Worm (Caenorhabditis elegans) whole organism, L1 larva: ENCODE measurements around the gene F02H6.6.
A peak's percentile ranks its signal among the peaks of the same experiment; 100 is the strongest.

Experiments used
- C16A3.4 ChIP-seq: fragments of 150-350 bp; optimal IDR thresholded peaks from 2 replicates; lab custom pipeline; 2014; ENCODE audit warnings: missing biosample characterization, missing genetic modification characterization
- C34B4.2 ChIP-seq: sonication (generic microtip); optimal IDR thresholded peaks from 2 replicates; lab custom pipeline; 2017; ENCODE audit warnings: mild to moderate bottlenecking, missing genetic modification characterization, missing compliant biosample characterization
- ama-1 ChIP-seq: fragments of 150-350 bp; optimal IDR thresholded peaks from 2 replicates; lab custom pipeline; 2014
- ceh-63 ChIP-seq: fragments of 200-800 bp; sonication (Bioruptor generic); optimal IDR thresholded peaks from 2 replicates; lab custom pipeline; 2018; ENCODE audit warnings: mild to moderate bottlenecking, missing genetic modification characterization, missing compliant biosample characterization
- ceh-82 ChIP-seq, 3 experiments: fragments of 150-350 bp in 1 of 3; sonication (generic microtip) in 2 of 3; optimal IDR thresholded peaks; 2 replicates each; lab custom pipeline; 2014 to 2017; ENCODE audit warnings: missing biosample characterization in 3 of 3, missing genetic modification characterization in 3 of 3
- ceh-88 ChIP-seq: fragments of 200-800 bp; sonication (Bioruptor generic); IDR thresholded peaks from 2 replicates; pipeline ENCODE4 v1.3.6; 2022; ENCODE audit warnings: missing genetic modification characterization, missing compliant biosample characterization
- ceh-90 ChIP-seq: sonication (generic microtip); optimal IDR thresholded peaks from 2 replicates; lab custom pipeline; 2016; ENCODE audit warnings: missing genetic modification characterization, missing compliant biosample characterization
- dpl-1 ChIP-seq, 3 experiments: fragments of 150-350 bp in 2 of 3; sonication (generic microtip) in 1 of 3; optimal IDR thresholded peaks; 2 replicates each; lab custom pipeline; 2014 to 2017; ENCODE audit warnings: missing biosample characterization in 3 of 3, missing genetic modification characterization in 3 of 3, missing genetic modification reagents in 3 of 3
- efl-1 ChIP-seq, 4 experiments: fragments of 150-350 bp; optimal IDR thresholded peaks in 3 of 4; peaks in 1 of 4; 1 replicate in 1 of 4; 2 replicates in 3 of 4; lab custom pipeline; 2014; ENCODE audit warnings: missing biosample characterization in 2 of 4, missing genetic modification characterization in 2 of 4, missing genetic modification reagents in 2 of 4
- efl-3 ChIP-seq: fragments of 200-800 bp; sonication (Bioruptor generic); optimal IDR thresholded peaks from 2 replicates; lab custom pipeline; 2018; ENCODE audit warnings: mild to moderate bottlenecking, missing genetic modification characterization, missing compliant biosample characterization
- egl-13 ChIP-seq: sonication (generic microtip); optimal IDR thresholded peaks from 2 replicates; lab custom pipeline; 2016; ENCODE audit warnings: missing genotype, missing genetic modification reagents, missing genetic modification characterization, missing compliant biosample characterization
- elt-3 ChIP-seq, 6 experiments: fragments of 150-350 bp in 1 of 6; sonication (generic microtip); optimal IDR thresholded peaks; 2 replicates each; lab custom pipeline; 2017 to 2018; ENCODE audit warnings: missing biosample characterization in 6 of 6, missing genetic modification characterization in 6 of 6, inconsistent platforms in 1 of 6
- ets-5 ChIP-seq: fragments of 200-800 bp; sonication (Bioruptor generic); IDR thresholded peaks from 2 replicates; pipeline ENCODE4 v1.3.6; 2022; ENCODE audit warnings: missing genetic modification characterization, missing compliant biosample characterization
- fkh-4 ChIP-seq: sonication (generic microtip); optimal IDR thresholded peaks from 2 replicates; lab custom pipeline; 2016; ENCODE audit warnings: missing compliant biosample characterization, missing genetic modification characterization, borderline replicate concordance
- fos-1 ChIP-seq: fragments of 150-350 bp; optimal IDR thresholded peaks from 2 replicates; lab custom pipeline; 2014; ENCODE audit warnings: missing biosample characterization, missing genetic modification characterization
- hlh-17 ChIP-seq: fragments of 200-800 bp; sonication (Bioruptor generic); optimal IDR thresholded peaks from 2 replicates; lab custom pipeline; 2018; ENCODE audit warnings: missing genetic modification characterization, mild to moderate bottlenecking, missing compliant biosample characterization, moderate library complexity, borderline replicate concordance
- hlh-4 ChIP-seq: sonication (generic microtip); optimal IDR thresholded peaks from 2 replicates; lab custom pipeline; 2016; ENCODE audit warnings: mild to moderate bottlenecking, missing genetic modification characterization, missing compliant biosample characterization
- hpl-2 ChIP-seq: fragments of 150-350 bp; optimal IDR thresholded peaks from 2 replicates; lab custom pipeline; 2014; ENCODE audit warnings: missing biosample characterization, missing genetic modification reagents, missing genetic modification characterization
- isw-1 ChIP-seq: fragments of 200-800 bp; sonication (Bioruptor generic); IDR thresholded peaks from 2 replicates; pipeline ENCODE4 v1.3.6; 2022; ENCODE audit warnings: missing genetic modification characterization, missing compliant biosample characterization
- lin-13 ChIP-seq: fragments of 150-350 bp; optimal IDR thresholded peaks from 2 replicates; lab custom pipeline; 2014; ENCODE audit warnings: missing biosample characterization, missing genetic modification reagents, missing genetic modification characterization
- lin-14 ChIP-seq: fragments of 200-800 bp; sonication (Bioruptor generic); optimal IDR thresholded peaks from 2 replicates; lab custom pipeline; 2018; ENCODE audit warnings: mild to moderate bottlenecking, missing genetic modification characterization, moderate library complexity, missing compliant biosample characterization
- lin-15B ChIP-seq: fragments of 150-350 bp; sonication (generic microtip); optimal IDR thresholded peaks from 3 replicates; lab custom pipeline; 2014; ENCODE audit warnings: missing biosample characterization, missing genetic modification characterization
- lin-35 ChIP-seq, 2 experiments: fragments of 150-350 bp; optimal IDR thresholded peaks; 2 replicates each; lab custom pipeline; 2014; ENCODE audit warnings: missing biosample characterization in 2 of 2, missing genetic modification characterization in 2 of 2, missing genetic modification reagents in 2 of 2
- mab-9 ChIP-seq: fragments of 200-800 bp; sonication (Bioruptor generic); IDR thresholded peaks from 2 replicates; pipeline ENCODE4 v1.3.6; 2022; ENCODE audit warnings: missing genetic modification reagents, missing genetic modification characterization, missing compliant biosample characterization
- mdl-1 ChIP-seq, 2 experiments: fragments of 150-350 bp; optimal IDR thresholded peaks; 2 replicates each; lab custom pipeline; 2014 to 2017; ENCODE audit warnings: missing biosample characterization in 2 of 2, missing genetic modification characterization in 2 of 2, inconsistent platforms in 1 of 2
- mef-2 ChIP-seq: fragments of 150-350 bp; optimal IDR thresholded peaks from 2 replicates; lab custom pipeline; 2014; ENCODE audit warnings: missing biosample characterization, missing genetic modification characterization
- mep-1 ChIP-seq: fragments of 150-350 bp; optimal IDR thresholded peaks from 2 replicates; lab custom pipeline; 2014; ENCODE audit warnings: missing biosample characterization, missing genetic modification characterization
- nhr-11 ChIP-seq: fragments of 150-350 bp; optimal IDR thresholded peaks from 2 replicates; lab custom pipeline; 2014; ENCODE audit warnings: missing biosample characterization, missing genetic modification characterization
- nhr-19 ChIP-seq: fragments of 200-800 bp; sonication (Bioruptor generic); conservative IDR thresholded peaks from 2 replicates; pipeline ENCODE4 v1.3.6; 2022; ENCODE audit warnings: missing genetic modification characterization, missing compliant biosample characterization
- nhr-20 ChIP-seq: sonication (generic microtip); optimal IDR thresholded peaks from 2 replicates; lab custom pipeline; 2016; ENCODE audit warnings: mild to moderate bottlenecking, missing genetic modification characterization, missing compliant biosample characterization
- nhr-237 ChIP-seq: fragments of 150-350 bp; optimal IDR thresholded peaks from 2 replicates; lab custom pipeline; 2014; ENCODE audit warnings: missing biosample characterization, missing genetic modification characterization
- nhr-28 ChIP-seq: fragments of 150-350 bp; optimal IDR thresholded peaks from 2 replicates; lab custom pipeline; 2014; ENCODE audit warnings: missing biosample characterization, missing genetic modification characterization
- nhr-47 ChIP-seq: sonication (generic microtip); optimal IDR thresholded peaks from 2 replicates; lab custom pipeline; 2016; ENCODE audit warnings: mild to moderate bottlenecking, missing genetic modification characterization, moderate library complexity, missing compliant biosample characterization
- nhr-90 ChIP-seq: sonication (generic microtip); optimal IDR thresholded peaks from 2 replicates; lab custom pipeline; 2016; ENCODE audit warnings: mild to moderate bottlenecking, missing genetic modification characterization, missing compliant biosample characterization; ENCODE audit not compliant: poor library complexity
- pqm-1 ChIP-seq: sonication (generic microtip); optimal IDR thresholded peaks from 3 replicates; lab custom pipeline; 2017; ENCODE audit warnings: missing biosample characterization, missing genetic modification characterization
- rnt-1 ChIP-seq: sonication (generic microtip); optimal IDR thresholded peaks from 2 replicates; lab custom pipeline; 2016; ENCODE audit warnings: mild to moderate bottlenecking, missing genetic modification characterization, moderate library complexity, missing compliant biosample characterization
- skn-1 ChIP-seq: fragments of 150-350 bp; optimal IDR thresholded peaks from 2 replicates; lab custom pipeline; 2014; ENCODE audit warnings: missing biosample characterization, missing genetic modification characterization
- snu-23 ChIP-seq: sonication (generic microtip); optimal IDR thresholded peaks from 2 replicates; lab custom pipeline; 2016; ENCODE audit warnings: missing genetic modification characterization, missing compliant biosample characterization
- swsn-7 ChIP-seq: sonication (generic microtip); optimal IDR thresholded peaks from 2 replicates; lab custom pipeline; 2016; ENCODE audit warnings: missing genetic modification characterization, missing compliant biosample characterization
- tlp-1 ChIP-seq: fragments of 150-350 bp; optimal IDR thresholded peaks from 2 replicates; lab custom pipeline; 2014; ENCODE audit warnings: missing biosample characterization, missing genetic modification characterization
- unc-130 ChIP-seq: fragments of 150-350 bp; optimal IDR thresholded peaks from 2 replicates; lab custom pipeline; 2017; ENCODE audit warnings: missing biosample characterization, missing genetic modification characterization, inconsistent platforms
- unc-86 ChIP-seq: sonication (generic microtip); optimal IDR thresholded peaks from 2 replicates; lab custom pipeline; 2016; ENCODE audit warnings: missing genetic modification characterization, missing compliant biosample characterization

Gene F02H6.6

ce11 chrIV:14227138-14227537, 3.6 kb downstream of the F02H6.6 start:
- no peak for TF ChIP-seq lin-35 (GFP tag; optimal IDR thresholded peaks at IDR 0.05; lab: Kevin White, UChicago)

- TF ChIP-seq nhr-28 (tag; lab: Kevin White, UChicago) (no peak), nhr-237 (tag; lab: Kevin White, UChicago) (no peak), nhr-90 (tag; lab: Kevin White, UChicago) (peak; percentile 39), ets-5 (GFP tag; lab: Robert Waterston, UW) (no peak), elt-3 (tag; optimal IDR thresholded peaks at IDR 0.05; lab: Kevin White, UChicago) (no peak), skn-1 (tag; lab: Kevin White, UChicago) (peak; percentile 5), isw-1 (GFP tag; lab: Robert Waterston, UW) (no peak), hlh-4 (tag; lab: Kevin White, UChicago) (no peak), rnt-1 (peak; percentile 63), unc-86 (no peak), mep-1 (tag; lab: Kevin White, UChicago) (peak; percentile 29), lin-15B (no peak), ceh-90 (tag; lab: Kevin White, UChicago) (no peak), ceh-82 (tag; optimal IDR thresholded peaks at IDR 0.05; lab: Kevin White, UChicago) (peak in 1 of 3 experiments; percentile 17), lin-13 (peak; percentile 8), C16A3.4 (tag; lab: Kevin White, UChicago) (peak; percentile 55), lin-35 (GFP tag; optimal IDR thresholded peaks at IDR 0.05; lab: Kevin White, UChicago) (peak; percentile 18 to 68), hlh-17 (GFP tag; lab: Kevin White, UChicago) (no peak), lin-14 (no peak), efl-3 (GFP tag; lab: Kevin White, UChicago) (no peak), dpl-1 (GFP tag; optimal IDR thresholded peaks at IDR 0.05; lab: Kevin White, UChicago) (peak in 1 of 3 experiments; percentile 25), egl-13 (tag; lab: Kevin White, UChicago) (no peak), tlp-1 (no peak), nhr-20 (tag; lab: Kevin White, UChicago) (peak; percentile 54), ceh-88 (GFP tag; lab: Robert Waterston, UW) (no peak), mef-2 (tag; lab: Kevin White, UChicago) (no peak), ceh-63 (no peak), fos-1 (tag; lab: Kevin White, UChicago) (no peak), nhr-47 (tag; lab: Kevin White, UChicago) (peak; percentile 31), ama-1 (lab: Kevin White, UChicago) (no peak), pqm-1 (no peak), nhr-11 (tag; lab: Kevin White, UChicago) (no peak), mdl-1 (tag; optimal IDR thresholded peaks at IDR 0.05; lab: Kevin White, UChicago) (peak in 1 of 2 experiments; percentile 36), snu-23 (GFP tag; lab: Kevin White, UChicago) (peak; percentile 66), hpl-2 (GFP tag; lab: Kevin White, UChicago) (no peak), swsn-7 (tag; lab: Kevin White, UChicago) (peak; percentile 4), C34B4.2 (tag; lab: Kevin White, UChicago) (no peak), mab-9 (GFP tag; lab: Robert Waterston, UW) (no peak), efl-1 (optimal IDR thresholded peaks at IDR 0.05; lab: Kevin White, UChicago) (peak; percentile 10 to 38), efl-1 (GFP tag; optimal IDR thresholded peaks at IDR 0.05 in 1 of 2; lab: Kevin White, UChicago) (peak in 1 of 2 experiments; percentile 31), unc-130 (no peak), nhr-19 (GFP tag; lab: Robert Waterston, UW) (peak; percentile 34), fkh-4 (no peak)
Observed at ce11 chrIV:14224912-14225311, 5.8 kb downstream of the F02H6.6 start.
